Fruit fly (Drosophila melanogaster) whole organism, embryonic: ENCODE results near the gene CG6066.
A peak's percentile ranks its signal among the peaks of the same experiment; 100 is the strongest.

ENCODE experiments used
- Atf3 ChIP-seq: fragments of 200-800 bp; sonication (Bioruptor generic); optimal IDR thresholded peaks from 3 replicates; lab custom pipeline; 2016; ENCODE audit warnings: missing biosample characterization, missing genetic modification characterization
- CG1024 ChIP-seq: fragments of 200-800 bp; sonication (Bioruptor generic); IDR thresholded peaks from 2 replicates; pipeline ENCODE4 v1.3.6; 2022; ENCODE audit warnings: missing biosample characterization, missing genetic modification characterization
- CG10462 ChIP-seq: fragments of 200-800 bp; sonication (Bioruptor generic); optimal IDR thresholded peaks from 2 replicates; lab custom pipeline; 2016; ENCODE audit warnings: missing biosample characterization, missing genetic modification characterization
- CG10543 ChIP-seq: fragments of 200-800 bp; sonication (Bioruptor generic); optimal IDR thresholded peaks from 3 replicates; lab custom pipeline; 2017; ENCODE audit warnings: missing biosample characterization, mild to moderate bottlenecking, missing genetic modification characterization, moderate library complexity
- CG11398 ChIP-seq: fragments of 200-800 bp; sonication (Bioruptor generic); optimal IDR thresholded peaks from 2 replicates; lab custom pipeline; 2016; ENCODE audit warnings: missing biosample characterization, missing genetic modification characterization
- CG11723 ChIP-seq: fragments of 200-800 bp; sonication (Bioruptor generic); optimal IDR thresholded peaks from 2 replicates; lab custom pipeline; 2017; ENCODE audit warnings: missing biosample characterization, mild to moderate bottlenecking, missing genetic modification characterization
- CG12769 ChIP-seq: fragments of 200-800 bp; sonication (Bioruptor generic); optimal IDR thresholded peaks from 2 replicates; lab custom pipeline; 2019; ENCODE audit warnings: missing biosample characterization, mild to moderate bottlenecking, missing genetic modification characterization, moderate library complexity
- CG14667 ChIP-seq: fragments of 200-800 bp; sonication (Bioruptor generic); IDR thresholded peaks from 2 replicates; pipeline ENCODE4 v1.3.6; 2022; ENCODE audit warnings: missing biosample characterization, missing genetic modification characterization
- CG15479 ChIP-seq: fragments of 200-800 bp; sonication (Bioruptor generic); optimal IDR thresholded peaks from 3 replicates; lab custom pipeline; 2019; ENCODE audit warnings: missing biosample characterization, mild to moderate bottlenecking, missing genetic modification characterization, moderate library complexity
- CG17802 ChIP-seq: fragments of 200-800 bp; sonication (Bioruptor generic); optimal IDR thresholded peaks from 2 replicates; lab custom pipeline; 2018; ENCODE audit warnings: missing biosample characterization, mild to moderate bottlenecking, missing genetic modification characterization, moderate library complexity
- CG18262 ChIP-seq: fragments of 200-800 bp; optimal IDR thresholded peaks from 3 replicates; lab custom pipeline; 2019; ENCODE audit warnings: missing biosample characterization, mild to moderate bottlenecking, missing genetic modification characterization, moderate library complexity
- CG2129 ChIP-seq: fragments of 200-800 bp; sonication (Bioruptor generic); IDR thresholded peaks from 2 replicates; pipeline ENCODE4 v1.3.6; 2022; ENCODE audit warnings: missing biosample characterization, missing genetic modification characterization; ENCODE audit not compliant: partially characterized antibody
- CG2678 ChIP-seq: fragments of 200-800 bp; sonication (Bioruptor generic); optimal IDR thresholded peaks from 3 replicates; lab custom pipeline; 2019; ENCODE audit warnings: missing biosample characterization, mild to moderate bottlenecking, missing genetic modification characterization, moderate library complexity
- CG4730 ChIP-seq: fragments of 200-800 bp; sonication (Bioruptor generic); IDR thresholded peaks from 2 replicates; pipeline ENCODE4 v1.3.6; 2022; ENCODE audit warnings: missing biosample characterization, missing genetic modification characterization
- CG5953 ChIP-seq: fragments of 200-800 bp; sonication (Bioruptor generic); IDR thresholded peaks from 2 replicates; pipeline ENCODE4 v1.3.6; 2022; ENCODE audit warnings: missing biosample characterization, missing genetic modification characterization
- CG6654 ChIP-seq: fragments of 200-800 bp; sonication (Bioruptor generic); optimal IDR thresholded peaks from 2 replicates; lab custom pipeline; 2017; ENCODE audit warnings: missing biosample characterization, mild to moderate bottlenecking, missing genetic modification characterization
- CG7271 ChIP-seq: fragments of 200-800 bp; sonication (Bioruptor generic); optimal IDR thresholded peaks from 2 replicates; lab custom pipeline; 2018; ENCODE audit warnings: missing biosample characterization, mild to moderate bottlenecking, missing genetic modification characterization, moderate library complexity
- CG7987 ChIP-seq: fragments of 200-800 bp; sonication (Bioruptor generic); optimal IDR thresholded peaks from 2 replicates; lab custom pipeline; 2018; ENCODE audit warnings: missing biosample characterization, mild to moderate bottlenecking, missing genetic modification characterization, moderate library complexity
- CG9876 ChIP-seq: fragments of 200-800 bp; sonication (Bioruptor generic); optimal IDR thresholded peaks from 2 replicates; lab custom pipeline; 2016; ENCODE audit warnings: missing biosample characterization, missing genetic modification characterization
- Camta ChIP-seq: fragments of 200-800 bp; sonication (Bioruptor generic); optimal IDR thresholded peaks from 2 replicates; lab custom pipeline; 2016; ENCODE audit warnings: missing biosample characterization, missing genetic modification characterization
- CoRest ChIP-seq: fragments of 200-800 bp; sonication (Bioruptor generic); optimal IDR thresholded peaks from 3 replicates; lab custom pipeline; 2018; ENCODE audit warnings: missing biosample characterization, mild to moderate bottlenecking, missing genetic modification characterization, moderate library complexity
- Doc2 ChIP-seq: fragments of 200-800 bp; sonication (Bioruptor generic); IDR thresholded peaks from 2 replicates; pipeline ENCODE4 v1.3.6; 2022; ENCODE audit warnings: missing biosample characterization, missing genetic modification characterization
- Eip74EF ChIP-seq, 2 experiments: fragments of 200-800 bp in 1 of 2; fragments of >200 bp in 1 of 2; sonication (Bioruptor generic) in 1 of 2; optimal IDR thresholded peaks; 2 replicates each; lab custom pipeline; 2017 to 2019; ENCODE audit warnings: missing biosample characterization in 2 of 2, missing genetic modification characterization in 2 of 2, mild to moderate bottlenecking in 1 of 2, moderate library complexity in 1 of 2
- Fer2 ChIP-seq: fragments of 200-800 bp; sonication (Bioruptor generic); optimal IDR thresholded peaks from 2 replicates; lab custom pipeline; 2018; ENCODE audit warnings: missing biosample characterization, mild to moderate bottlenecking, missing genetic modification characterization, moderate library complexity
- Hey ChIP-seq: fragments of 200-800 bp; sonication (Bioruptor generic); optimal IDR thresholded peaks from 3 replicates; lab custom pipeline; 2018; ENCODE audit warnings: missing biosample characterization, mild to moderate bottlenecking, missing genetic modification characterization
- MBD-R2 ChIP-seq: fragments of 200-800 bp; sonication (Bioruptor generic); IDR thresholded peaks from 2 replicates; pipeline ENCODE4 v1.3.6; 2022; ENCODE audit warnings: missing biosample characterization, missing genetic modification characterization
- Max ChIP-seq: fragments of 200-800 bp; sonication (Bioruptor generic); optimal IDR thresholded peaks from 2 replicates; lab custom pipeline; 2016; ENCODE audit warnings: missing biosample characterization, mild to moderate bottlenecking, missing genetic modification characterization
- Oaz ChIP-seq: fragments of 200-800 bp; sonication (Bioruptor generic); IDR thresholded peaks from 2 replicates; pipeline ENCODE4 v1.3.6; 2022; ENCODE audit warnings: missing biosample characterization, missing genetic modification characterization
- Ravus ChIP-seq: fragments of 200-800 bp; sonication (Bioruptor generic); IDR thresholded peaks from 2 replicates; pipeline ENCODE4 v1.3.6; 2022; ENCODE audit warnings: missing biosample characterization, missing genetic modification characterization
- Sox102F ChIP-seq: fragments of 200-800 bp; sonication (Bioruptor generic); optimal IDR thresholded peaks from 2 replicates; lab custom pipeline; 2018; ENCODE audit warnings: missing biosample characterization, mild to moderate bottlenecking, missing genetic modification characterization, moderate library complexity
- Xrp1 ChIP-seq: fragments of 200-800 bp; sonication (Bioruptor generic); IDR thresholded peaks from 2 replicates; pipeline ENCODE4 v1.3.6; 2022; ENCODE audit warnings: missing biosample characterization, missing genetic modification characterization
- abd-A ChIP-seq: fragments of 200-800 bp; sonication (Bioruptor generic); optimal IDR thresholded peaks from 3 replicates; lab custom pipeline; 2019; ENCODE audit warnings: missing biosample characterization, mild to moderate bottlenecking, missing genetic modification characterization, moderate library complexity
- ap ChIP-seq: fragments of 200-800 bp; sonication (Bioruptor generic); IDR thresholded peaks from 2 replicates; pipeline ENCODE4 v1.3.6; 2022; ENCODE audit warnings: missing biosample characterization, missing genetic modification characterization
- bab2 ChIP-seq: fragments of 200-800 bp; sonication (Bioruptor generic); optimal IDR thresholded peaks from 2 replicates; lab custom pipeline; 2016; ENCODE audit warnings: missing biosample characterization, missing genetic modification characterization
- bbx ChIP-seq: fragments of 200-800 bp; sonication (Bioruptor generic); IDR thresholded peaks from 2 replicates; pipeline ENCODE4 v1.3.6; 2022; ENCODE audit warnings: missing biosample characterization, missing genetic modification characterization; ENCODE audit not compliant: partially characterized antibody
- cas ChIP-seq: fragments of 200-800 bp; sonication (Bioruptor generic); IDR thresholded peaks from 2 replicates; pipeline ENCODE4 v1.3.6; 2022; ENCODE audit warnings: missing biosample characterization, missing genetic modification characterization
- cato ChIP-seq: fragments of 200-800 bp; sonication (Bioruptor generic); optimal IDR thresholded peaks from 2 replicates; lab custom pipeline; 2016; ENCODE audit warnings: missing biosample characterization, missing genetic modification characterization, borderline replicate concordance
- ems ChIP-seq: fragments of 200-800 bp; sonication (Bioruptor generic); optimal IDR thresholded peaks from 3 replicates; lab custom pipeline; 2016; ENCODE audit warnings: missing biosample characterization, missing genetic modification characterization
- fd102C ChIP-seq: fragments of 200-800 bp; sonication (Bioruptor generic); optimal IDR thresholded peaks from 2 replicates; lab custom pipeline; 2018; ENCODE audit warnings: missing biosample characterization, mild to moderate bottlenecking, missing genetic modification characterization, moderate library complexity
- fru ChIP-seq: fragments of >200 bp; optimal IDR thresholded peaks from 2 replicates; lab custom pipeline; 2017
- hkb ChIP-seq, 2 experiments: fragments of 200-800 bp in 1 of 2; fragments of >200 bp in 1 of 2; sonication (Bioruptor generic) in 1 of 2; IDR thresholded peaks in 1 of 2; optimal IDR thresholded peaks in 1 of 2; 2 replicates each; pipeline versions ENCODE4 v1.3.6 to Lab custom; 2017 to 2022; ENCODE audit warnings: missing biosample characterization in 1 of 2, missing genetic modification characterization in 1 of 2
- kah ChIP-seq: fragments of 200-800 bp; sonication (Bioruptor generic); optimal IDR thresholded peaks from 2 replicates; lab custom pipeline; 2018; ENCODE audit warnings: missing biosample characterization, mild to moderate bottlenecking, missing genetic modification characterization
- lbe ChIP-seq: fragments of 200-800 bp; sonication (Bioruptor generic); optimal IDR thresholded peaks from 2 replicates; lab custom pipeline; 2016; ENCODE audit warnings: missing biosample characterization, mild to moderate bottlenecking, missing genetic modification characterization
- luna ChIP-seq: fragments of 200-800 bp; sonication (Bioruptor generic); optimal IDR thresholded peaks from 2 replicates; lab custom pipeline; 2016; ENCODE audit warnings: missing biosample characterization, missing genetic modification characterization
- nau ChIP-seq: fragments of 200-800 bp; sonication (Bioruptor generic); optimal IDR thresholded peaks from 3 replicates; lab custom pipeline; 2017; ENCODE audit warnings: missing biosample characterization, mild to moderate bottlenecking, missing genetic modification characterization, missing genetic modification reagents
- peb ChIP-seq: fragments of 200-800 bp; sonication (Bioruptor generic); IDR thresholded peaks from 2 replicates; pipeline ENCODE4 v1.3.6; 2022; ENCODE audit warnings: missing biosample characterization, missing genetic modification characterization
- row ChIP-seq: fragments of 200-800 bp; sonication (Bioruptor generic); IDR thresholded peaks from 3 replicates; pipeline ENCODE4 v1.3.6; 2022; ENCODE audit warnings: missing biosample characterization, missing genetic modification characterization
- scrt ChIP-seq: fragments of 200-800 bp; sonication (Bioruptor generic); optimal IDR thresholded peaks from 2 replicates; lab custom pipeline; 2018; ENCODE audit warnings: missing biosample characterization, mild to moderate bottlenecking, missing genetic modification characterization, moderate library complexity
- tup ChIP-seq: fragments of 200-800 bp; sonication (Bioruptor generic); optimal IDR thresholded peaks from 2 replicates; lab custom pipeline; 2016; ENCODE audit warnings: missing biosample characterization, mild to moderate bottlenecking, missing genetic modification characterization, moderate library complexity
- wdn ChIP-seq: fragments of 200-800 bp; sonication (Bioruptor generic); IDR thresholded peaks from 2 replicates; pipeline ENCODE4 v1.3.6; 2022; ENCODE audit warnings: missing biosample characterization, missing genetic modification characterization
- zf30C ChIP-seq: fragments of 200-800 bp; sonication (Bioruptor generic); optimal IDR thresholded peaks from 3 replicates; lab custom pipeline; 2018; ENCODE audit warnings: missing biosample characterization, mild to moderate bottlenecking, missing genetic modification characterization

The CG6066 gene

dm6 chr3R:27137914-27138323, 21.4 kb upstream of the CG6066 start (continued):
- no peak for TF ChIP-seq CG10543
- TF ChIP-seq Xrp1 (GFP tag; lab: Robert Waterston, UW): peak; percentile 51
- no peak for TF ChIP-seq row (GFP tag; lab: Robert Waterston, UW)
- no peak for TF ChIP-seq bbx (GFP tag; lab: Robert Waterston, UW)
- TF ChIP-seq Eip74EF (GFP tag; optimal IDR thresholded peaks at IDR 0.05; lab: Kevin White, UChicago): peak in 1 of 2 experiments; percentile 52
- no peak for TF ChIP-seq ems (GFP tag; lab: Kevin White, UChicago)
- no peak for TF ChIP-seq zf30C (GFP tag; lab: Kevin White, UChicago)
- TF ChIP-seq bab2 (GFP tag; lab: Kevin White, UChicago): peak; percentile 16
- no peak for TF ChIP-seq peb (GFP tag; lab: Robert Waterston, UW)
- TF ChIP-seq Ravus: no peak
- no peak for TF ChIP-seq CG6654
- TF ChIP-seq luna (GFP tag; lab: Kevin White, UChicago): no peak
- TF ChIP-seq CG9876 (GFP tag; lab: Kevin White, UChicago): peak; percentile 33
- no peak for TF ChIP-seq CG1024
- peak; percentile 11 for TF ChIP-seq CG7271
- TF ChIP-seq CG14667 (GFP tag; lab: Robert Waterston, UW): no peak
- TF ChIP-seq CG11398: no peak
- TF ChIP-seq CG4730 (GFP tag; lab: Robert Waterston, UW): no peak
- peak; percentile 45 for TF ChIP-seq CG12769
- peak; percentile 63 for TF ChIP-seq CG2678 (tag; lab: Kevin White, UChicago)
- peak; percentile 45 for TF ChIP-seq Sox102F
- no peak for TF ChIP-seq cato (GFP tag; lab: Kevin White, UChicago)
- no peak for TF ChIP-seq Fer2 (tag; lab: Kevin White, UChicago)
- no peak for TF ChIP-seq Doc2 (GFP tag; lab: Robert Waterston, UW)
- TF ChIP-seq abd-A (tag; lab: Kevin White, UChicago): no peak
- TF ChIP-seq nau: peak; percentile 45
- peak; percentile 57 for TF ChIP-seq CG5953 (GFP tag; lab: Robert Waterston, UW)
- TF ChIP-seq lbe (GFP tag; lab: Kevin White, UChicago): no peak
- TF ChIP-seq ap (GFP tag; lab: Robert Waterston, UW): no peak
- no peak for TF ChIP-seq tup (GFP tag; lab: Kevin White, UChicago)
- no peak for TF ChIP-seq CG2129 (GFP tag; lab: Robert Waterston, UW)
- no peak for TF ChIP-seq CG15479 (GFP tag; lab: Kevin White, UChicago)
- TF ChIP-seq CG17802 (tag; lab: Kevin White, UChicago): peak; percentile 6
- no peak for TF ChIP-seq MBD-R2 (GFP tag; lab: Robert Waterston, UW)
- TF ChIP-seq CG11723: peak; percentile 67
- peak; percentile 42 for TF ChIP-seq CG18262
- TF ChIP-seq fd102C (GFP tag; lab: Kevin White, UChicago): no peak
- peak; percentile 8 for TF ChIP-seq CG10462 (GFP tag; lab: Kevin White, UChicago)
- TF ChIP-seq cas: no peak
- TF ChIP-seq kah (GFP tag; lab: Kevin White, UChicago): no peak
- TF ChIP-seq scrt (GFP tag; lab: Kevin White, UChicago): no peak
- TF ChIP-seq wdn (GFP tag; lab: Robert Waterston, UW): no peak
- no peak for TF ChIP-seq Atf3 (GFP tag; lab: Kevin White, UChicago)
- no peak for TF ChIP-seq Max (GFP tag; lab: Kevin White, UChicago)
- peak; percentile 1 for TF ChIP-seq Hey (tag; lab: Kevin White, UChicago)
- TF ChIP-seq CG7987 (GFP tag; lab: Kevin White, UChicago): peak; percentile 18
- no peak for TF ChIP-seq fru (lab: Kevin White, UChicago)
- TF ChIP-seq Camta (GFP tag; lab: Kevin White, UChicago): peak; percentile 6
- peak; percentile 22 for TF ChIP-seq CoRest (tag; lab: Kevin White, UChicago)
- no peak for TF ChIP-seq hkb (optimal IDR thresholded peaks at IDR 0.05; lab: Kevin White, UChicago)
- peak; percentile 43; the same call in 1 of the 2 replicates for TF ChIP-seq hkb (GFP tag; IDR thresholded peaks at IDR 0.05; lab: Robert Waterston, UW)
- no peak for TF ChIP-seq Oaz (GFP tag; lab: Robert Waterston, UW)
